Worm (Caenorhabditis elegans) whole organism, late embryonic: Measurements from ENCODE around the gene M199.7.

Experiments
- C38D4.7 ChIP-seq: fragments of 200-800 bp; sonication (Bioruptor generic); optimal IDR thresholded peaks from 2 replicates; lab custom pipeline; 2018; ENCODE audit warnings: mild to moderate bottlenecking, missing genetic modification characterization, moderate library complexity, missing compliant biosample characterization
- F13H6.1 ChIP-seq: sonication (generic microtip); optimal IDR thresholded peaks from 2 replicates; lab custom pipeline; 2016; ENCODE audit warnings: missing genetic modification characterization, missing compliant biosample characterization
- Y22D7AL.16 ChIP-seq: sonication (generic microtip); optimal IDR thresholded peaks from 2 replicates; lab custom pipeline; 2016; ENCODE audit warnings: missing genetic modification characterization, missing compliant biosample characterization
- ahr-1 ChIP-seq: sonication (generic microtip); optimal IDR thresholded peaks from 2 replicates; lab custom pipeline; 2016; ENCODE audit warnings: missing genetic modification characterization, missing compliant biosample characterization
- ceh-14 ChIP-seq: sonication (generic microtip); optimal IDR thresholded peaks from 2 replicates; lab custom pipeline; 2016; ENCODE audit warnings: missing genotype, missing genetic modification characterization, missing compliant biosample characterization
- ceh-18 ChIP-seq: sonication (generic microtip); optimal IDR thresholded peaks from 2 replicates; lab custom pipeline; 2016; ENCODE audit warnings: missing genetic modification characterization, missing compliant biosample characterization
- ceh-19 ChIP-seq: fragments of 200-800 bp; sonication (Bioruptor generic); optimal IDR thresholded peaks from 2 replicates; lab custom pipeline; 2018; ENCODE audit warnings: mild to moderate bottlenecking, missing genetic modification characterization, missing compliant biosample characterization
- ceh-2 ChIP-seq: sonication (generic microtip); optimal IDR thresholded peaks from 2 replicates; lab custom pipeline; 2016; ENCODE audit warnings: missing genotype, missing genetic modification characterization, missing compliant biosample characterization
- ceh-22 ChIP-seq: sonication (generic microtip); optimal IDR thresholded peaks from 2 replicates; lab custom pipeline; 2017; ENCODE audit warnings: missing biosample characterization, missing genetic modification characterization
- ceh-31 ChIP-seq: sonication (generic microtip); optimal IDR thresholded peaks from 2 replicates; lab custom pipeline; 2016; ENCODE audit warnings: missing genetic modification characterization, missing compliant biosample characterization
- ceh-45 ChIP-seq: fragments of 200-800 bp; sonication (Bioruptor generic); IDR thresholded peaks from 2 replicates; pipeline ENCODE4 v1.3.6; 2022; ENCODE audit warnings: missing genetic modification reagents, missing genetic modification characterization, missing compliant biosample characterization
- ceh-48 ChIP-seq: sonication (generic microtip); optimal IDR thresholded peaks from 2 replicates; lab custom pipeline; 2016; ENCODE audit warnings: missing genetic modification characterization, inconsistent platforms, missing compliant biosample characterization
- che-1 ChIP-seq: sonication (generic microtip); optimal IDR thresholded peaks from 2 replicates; lab custom pipeline; 2016; ENCODE audit warnings: mild to moderate bottlenecking, missing genetic modification characterization, missing compliant biosample characterization
- dmd-4 ChIP-seq: sonication (generic microtip); optimal IDR thresholded peaks from 2 replicates; lab custom pipeline; 2016; ENCODE audit warnings: borderline replicate concordance, missing genetic modification characterization, missing compliant biosample characterization
- dve-1 ChIP-seq: sonication (generic microtip); optimal IDR thresholded peaks from 2 replicates; lab custom pipeline; 2017; ENCODE audit warnings: antibody characterized with exemption, mild to moderate bottlenecking, missing genetic modification characterization, missing compliant biosample characterization
- elt-2 ChIP-seq: sonication (generic microtip); optimal IDR thresholded peaks from 2 replicates; lab custom pipeline; 2016; ENCODE audit warnings: missing genetic modification reagents, missing genetic modification characterization, missing compliant biosample characterization
- elt-4 ChIP-seq: sonication (generic microtip); optimal IDR thresholded peaks from 2 replicates; lab custom pipeline; 2016; ENCODE audit warnings: missing genetic modification characterization, missing compliant biosample characterization
- ets-4 ChIP-seq: sonication (generic microtip); optimal IDR thresholded peaks from 2 replicates; lab custom pipeline; 2016; ENCODE audit warnings: missing genetic modification characterization, missing compliant biosample characterization
- eyg-1 ChIP-seq: sonication (generic microtip); optimal IDR thresholded peaks from 2 replicates; lab custom pipeline; 2016; ENCODE audit warnings: missing genotype, missing genetic modification characterization, missing compliant biosample characterization
- fax-1 ChIP-seq: sonication (generic microtip); optimal IDR thresholded peaks from 2 replicates; lab custom pipeline; 2016; ENCODE audit warnings: missing genotype, missing genetic modification characterization, missing compliant biosample characterization
- fkh-10 ChIP-seq: fragments of 150-350 bp; optimal IDR thresholded peaks from 2 replicates; lab custom pipeline; 2014; ENCODE audit warnings: missing biosample characterization, missing genetic modification reagents, missing genetic modification characterization
- gmeb-2 ChIP-seq: sonication (generic microtip); optimal IDR thresholded peaks from 2 replicates; lab custom pipeline; 2016; ENCODE audit warnings: missing genetic modification characterization, inconsistent platforms, missing compliant biosample characterization
- hlh-15 ChIP-seq: sonication (generic microtip); optimal IDR thresholded peaks from 2 replicates; lab custom pipeline; 2016; ENCODE audit warnings: missing genetic modification characterization, missing compliant biosample characterization
- hlh-6 ChIP-seq: sonication (generic microtip); optimal IDR thresholded peaks from 2 replicates; lab custom pipeline; 2016; ENCODE audit warnings: missing genotype, missing genetic modification characterization, missing compliant biosample characterization
- madf-2 ChIP-seq: sonication (generic microtip); optimal IDR thresholded peaks from 2 replicates; lab custom pipeline; 2017; ENCODE audit warnings: missing genetic modification characterization, missing compliant biosample characterization
- nfya-1 ChIP-seq: sonication (generic microtip); optimal IDR thresholded peaks from 2 replicates; lab custom pipeline; 2017; ENCODE audit warnings: missing genetic modification characterization, mild to moderate bottlenecking, missing compliant biosample characterization, antibody characterized with exemption, moderate library complexity
- nhr-232 ChIP-seq: sonication (generic microtip); optimal IDR thresholded peaks from 2 replicates; lab custom pipeline; 2016; ENCODE audit warnings: missing genetic modification characterization, missing compliant biosample characterization
- odd-2 ChIP-seq: sonication (generic microtip); optimal IDR thresholded peaks from 2 replicates; lab custom pipeline; 2017; ENCODE audit warnings: antibody characterized with exemption, mild to moderate bottlenecking, missing genetic modification characterization, missing compliant biosample characterization
- pha-4 ChIP-seq: fragments of 150-350 bp; optimal IDR thresholded peaks from 2 replicates; lab custom pipeline; 2018; ENCODE audit warnings: missing biosample characterization, missing genetic modification reagents, missing genetic modification characterization
- pqm-1 ChIP-seq: sonication (generic microtip); optimal IDR thresholded peaks from 2 replicates; lab custom pipeline; 2016; ENCODE audit warnings: missing genetic modification characterization, missing compliant biosample characterization
- pros-1 ChIP-seq: fragments of 150-350 bp; optimal IDR thresholded peaks from 2 replicates; lab custom pipeline; 2014; ENCODE audit warnings: missing biosample characterization, missing genetic modification reagents, missing genetic modification characterization
- ref-2 ChIP-seq: sonication (generic microtip); optimal IDR thresholded peaks from 2 replicates; lab custom pipeline; 2016; ENCODE audit warnings: missing genetic modification characterization, missing compliant biosample characterization
- rnt-1 ChIP-seq: sonication (generic microtip); optimal IDR thresholded peaks from 2 replicates; lab custom pipeline; 2016; ENCODE audit warnings: missing genetic modification characterization, missing compliant biosample characterization
- sdc-2 ChIP-seq: sonication (generic microtip); optimal IDR thresholded peaks from 2 replicates; lab custom pipeline; 2016; ENCODE audit warnings: missing genotype, missing genetic modification characterization, missing compliant biosample characterization
- sox-4 ChIP-seq: sonication (generic microtip); optimal IDR thresholded peaks from 2 replicates; lab custom pipeline; 2017; ENCODE audit warnings: mild to moderate bottlenecking, missing genetic modification characterization, inconsistent platforms, missing compliant biosample characterization
- syd-9 ChIP-seq: sonication (generic microtip); optimal IDR thresholded peaks from 2 replicates; lab custom pipeline; 2016; ENCODE audit warnings: mild to moderate bottlenecking, missing genetic modification characterization, moderate library complexity, missing compliant biosample characterization
- ttx-3 ChIP-seq: sonication (generic microtip); optimal IDR thresholded peaks from 2 replicates; lab custom pipeline; 2016; ENCODE audit warnings: missing genetic modification reagents, missing genetic modification characterization, missing compliant biosample characterization
- unc-86 ChIP-seq: sonication (generic microtip); optimal IDR thresholded peaks from 2 replicates; lab custom pipeline; 2016; ENCODE audit warnings: missing genetic modification characterization, missing compliant biosample characterization
- ztf-16 ChIP-seq: sonication (generic microtip); optimal IDR thresholded peaks from 2 replicates; lab custom pipeline; 2017; ENCODE audit warnings: missing genetic modification characterization, missing compliant biosample characterization

M199.7 gene

DNA sequence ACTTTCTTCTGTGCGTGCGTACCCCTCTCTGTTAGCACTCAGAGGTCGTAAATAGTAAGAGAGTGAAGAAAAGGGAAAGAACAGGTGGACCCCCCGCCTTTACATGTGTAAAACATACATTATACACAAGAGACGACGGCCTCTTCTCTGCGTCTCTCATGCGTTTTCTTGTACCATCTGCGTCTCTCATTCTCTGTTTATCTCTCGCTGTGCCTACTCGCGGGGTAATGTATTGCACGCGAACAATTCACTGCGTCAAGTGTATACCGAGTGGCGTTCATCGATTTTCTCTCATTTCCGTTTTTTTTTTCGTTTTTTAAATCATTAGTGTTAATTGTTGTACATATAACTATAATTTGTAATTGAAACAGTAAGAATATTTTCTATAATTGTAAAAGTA is 15.8 kb upstream of the M199.7 start:
- TF ChIP-seq nfya-1: peak; percentile 10
- TF ChIP-seq che-1 (tag; lab: Kevin White, UChicago): no peak
- TF ChIP-seq ceh-31 (tag; lab: Kevin White, UChicago): peak; percentile 40
- TF ChIP-seq madf-2 (tag; lab: Kevin White, UChicago): no peak
- TF ChIP-seq sdc-2 (tag; lab: Kevin White, UChicago): no peak
- no peak for TF ChIP-seq sox-4 (tag; lab: Kevin White, UChicago)
- TF ChIP-seq dmd-4 (tag; lab: Kevin White, UChicago): no peak
- TF ChIP-seq nhr-232 (tag; lab: Kevin White, UChicago): no peak
- TF ChIP-seq, all 69 proteins: peak for 2

DNA sequence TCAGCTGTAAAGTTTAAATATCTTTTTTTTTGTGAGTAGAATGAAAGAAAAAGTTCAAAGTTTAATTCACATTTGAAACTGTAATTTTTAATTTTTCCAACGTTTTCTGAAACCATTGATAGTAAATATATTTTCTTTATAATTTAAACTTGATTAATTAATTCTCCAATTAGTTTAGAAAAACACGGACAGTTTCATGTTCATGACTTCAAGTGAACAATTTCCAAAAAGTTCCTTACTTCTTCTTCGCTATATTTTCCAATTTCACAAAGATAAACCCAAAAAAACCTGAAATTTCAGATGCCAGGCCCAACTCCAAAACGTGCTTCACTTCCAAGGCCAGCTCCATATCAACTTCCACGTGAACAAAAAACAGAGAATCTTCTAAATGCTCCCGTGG is 14.5 kb upstream of the M199.7 start, which contains the start of gene M199.2:
Gene M199.2, plus strand, starts transcription at position 301 of the 400 bp plus-strand sequence.
- TF ChIP-seq ceh-31 (tag; lab: Kevin White, UChicago) (no peak), ceh-48 (tag; lab: Kevin White, UChicago) (no peak), ztf-16 (no peak), eyg-1 (no peak), fkh-10 (GFP tag; lab: Kevin White, UChicago) (no peak), hlh-6 (tag; lab: Kevin White, UChicago) (no peak), nfya-1 (no peak), ceh-18 (tag; lab: Kevin White, UChicago) (no peak), fax-1 (tag; lab: Kevin White, UChicago) (no peak)

ce11 chrIV:15113117-15113516 is 9.9 kb upstream of the M199.7 start, which contains the start of gene M199.134:
M199.134 (minus strand) TSS chrIV:15113217.
- TF ChIP-seq ceh-19 (GFP tag; lab: Kevin White, UChicago): no peak
- no peak for TF ChIP-seq dmd-4 (tag; lab: Kevin White, UChicago)
- TF ChIP-seq syd-9 (tag; lab: Kevin White, UChicago): no peak
- no peak for TF ChIP-seq ceh-14 (tag; lab: Kevin White, UChicago)
- no peak for TF ChIP-seq ttx-3 (tag; lab: Kevin White, UChicago)
- no peak for TF ChIP-seq dve-1 (tag; lab: Kevin White, UChicago)
- TF ChIP-seq ceh-22 (tag; lab: Kevin White, UChicago): no peak
- TF ChIP-seq pqm-1 (tag; lab: Kevin White, UChicago): no peak
- no peak for TF ChIP-seq rnt-1 (tag; lab: Kevin White, UChicago)
- TF ChIP-seq ets-4 (tag; lab: Kevin White, UChicago): no peak
- TF ChIP-seq unc-86: no peak
- TF ChIP-seq hlh-6 (tag; lab: Kevin White, UChicago): no peak
- no peak for TF ChIP-seq elt-2 (tag; lab: Kevin White, UChicago)
- TF ChIP-seq gmeb-2 (tag; lab: Kevin White, UChicago): no peak
- no peak for TF ChIP-seq odd-2 (tag; lab: Kevin White, UChicago)

ce11 chrIV:15114324-15114723 is 8.7 kb upstream of the M199.7 start, which contains the start of gene M199.135:
M199.135 (plus strand) TSS chrIV:15114624.
- TF ChIP-seq hlh-15 (tag; lab: Kevin White, UChicago) (no peak), ahr-1 (no peak), sox-4 (tag; lab: Kevin White, UChicago) (no peak), ceh-2 (tag; lab: Kevin White, UChicago) (no peak), ref-2 (tag; lab: Kevin White, UChicago) (no peak), pros-1 (tag; lab: Kevin White, UChicago) (no peak)

DNA sequence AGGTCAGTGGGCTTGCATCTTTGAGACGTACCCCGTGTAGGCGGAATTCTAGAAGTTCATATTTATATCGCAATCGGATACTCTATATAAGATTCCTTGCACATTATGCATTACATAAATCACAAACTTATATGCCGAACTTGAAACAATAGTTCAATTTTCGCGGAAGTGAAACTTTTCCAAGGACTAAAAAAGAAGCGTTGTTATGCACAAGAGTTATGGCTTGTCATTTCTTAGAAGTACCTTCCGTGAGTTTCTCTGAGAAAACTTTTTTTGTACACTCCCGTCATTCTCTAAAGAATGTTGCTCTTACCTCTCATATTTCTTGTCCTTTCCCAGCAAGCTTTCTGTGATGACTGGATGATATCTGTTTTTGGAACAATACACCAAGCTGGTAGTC is 4.6 kb upstream of the M199.7 start, which contains the start of gene M199.136:
Gene M199.136, plus strand, starts transcription at position 301 of the 400 bp plus-strand sequence.
- TF ChIP-seq ceh-19 (GFP tag; lab: Kevin White, UChicago) (no peak), hlh-15 (tag; lab: Kevin White, UChicago) (no peak), C38D4.7 (GFP tag; lab: Kevin White, UChicago) (no peak), elt-4 (tag; lab: Kevin White, UChicago) (no peak), nhr-232 (tag; lab: Kevin White, UChicago) (no peak), ttx-3 (tag; lab: Kevin White, UChicago) (no peak), F13H6.1 (tag; lab: Kevin White, UChicago) (no peak), pha-4 (tag; lab: Kevin White, UChicago) (no peak), ceh-45 (GFP tag; lab: Robert Waterston, UW) (no peak), ceh-2 (tag; lab: Kevin White, UChicago) (no peak), fax-1 (tag; lab: Kevin White, UChicago) (no peak), Y22D7AL.16 (no peak), che-1 (tag; lab: Kevin White, UChicago) (no peak)
- TF ChIP-seq, all 69 proteins: peak for 0
